Fruit fly (Drosophila melanogaster) whole organism, pupa: Measurements from ENCODE around the gene CG2126.
A peak's percentile ranks its signal among the peaks of the same experiment; 100 is the strongest.

ENCODE experiments used
- CG17806 ChIP-seq: fragments of 200-800 bp; sonication (Bioruptor generic); optimal IDR thresholded peaks from 2 replicates; lab custom pipeline; 2018; ENCODE audit warnings: missing biosample characterization, mild to moderate bottlenecking, missing genetic modification characterization, moderate library complexity
- CG32121 ChIP-seq: fragments of 200-800 bp; sonication (Bioruptor generic); IDR thresholded peaks from 2 replicates; pipeline ENCODE4 v1.3.6; 2022; ENCODE audit warnings: missing biosample characterization, missing genetic modification characterization
- CG4496 ChIP-seq: fragments of 200-800 bp; sonication (Bioruptor generic); IDR thresholded peaks from 3 replicates; pipeline ENCODE4 v1.3.6; 2022; ENCODE audit warnings: missing biosample characterization, missing genetic modification characterization
- CG8301 ChIP-seq: fragments of 200-800 bp; sonication (Bioruptor generic); optimal IDR thresholded peaks from 2 replicates; lab custom pipeline; 2018; ENCODE audit warnings: missing biosample characterization, mild to moderate bottlenecking, missing genetic modification characterization
- EcR ChIP-seq: fragments of 200-800 bp; sonication (Bioruptor generic); optimal IDR thresholded peaks from 3 replicates; lab custom pipeline; 2019; ENCODE audit warnings: missing biosample characterization, missing genetic modification characterization, mild to moderate bottlenecking, moderate library complexity, missing genetic modification reagents
- Pif1B ChIP-seq: fragments of 200-800 bp; sonication (Bioruptor generic); optimal IDR thresholded peaks from 3 replicates; lab custom pipeline; 2016; ENCODE audit warnings: missing biosample characterization, missing genetic modification characterization
- gl ChIP-seq: fragments of 200-800 bp; sonication (Bioruptor generic); optimal IDR thresholded peaks from 2 replicates; lab custom pipeline; 2018; ENCODE audit warnings: missing biosample characterization, mild to moderate bottlenecking, missing genetic modification characterization

- TF ChIP-seq CG17806 (tag; lab: Kevin White, UChicago) (no peak), CG32121 (no peak), CG4496 (GFP tag; lab: Robert Waterston, UW) (peak; percentile 57; the same call in 2 of the 3 replicates), EcR (no peak), Pif1B (GFP tag; lab: Kevin White, UChicago) (no peak), gl (tag; lab: Kevin White, UChicago) (no peak), CG8301 (tag; lab: Kevin White, UChicago) (no peak)
Observed at dm6 chr3R:31793664-31794417, 17.4 kb upstream of the CG2126 start, which contains the start of the genes Mccc1 and Acf.
